Fruit fly (Drosophila melanogaster): ENCODE results near the gene Sqor.

DNA sequence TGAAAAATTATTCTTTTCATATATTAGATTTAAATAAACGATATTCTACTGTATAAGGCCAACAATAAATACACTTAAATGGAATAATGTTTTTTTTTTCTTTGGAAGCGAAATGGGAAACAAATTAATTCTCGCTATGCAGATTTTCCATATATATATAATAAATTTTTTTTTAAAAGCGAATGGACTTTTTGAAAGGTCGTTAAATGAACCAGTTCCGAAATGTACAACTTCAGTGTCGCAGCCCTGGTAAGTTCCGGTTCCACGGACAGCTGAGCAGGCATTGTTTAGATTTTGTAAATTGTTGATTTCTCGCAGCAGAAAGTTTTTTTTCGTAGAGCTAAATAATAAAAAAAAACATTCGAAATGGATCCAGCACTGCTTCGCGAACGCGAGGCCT lies 46.8 kb downstream of the Sqor start, which contains the start of gene TfIIEbeta:
- TF ChIP-seq psq (optimal IDR thresholded peaks at IDR 0.05) (no peak), insv (optimal IDR thresholded peaks at IDR 0.05) (no peak), Myc (optimal IDR thresholded peaks at IDR 0.05) (no peak), Sin3A (optimal IDR thresholded peaks at IDR 0.05) (no peak), h (optimal IDR thresholded peaks at IDR 0.05) (no peak)

Measured in Kc167 (cell line).